Fruit fly (Drosophila melanogaster): ENCODE data around the gene CG8939.
A peak's percentile ranks its signal among the peaks of the same experiment; 100 is the strongest.

CG8939 gene

DNA sequence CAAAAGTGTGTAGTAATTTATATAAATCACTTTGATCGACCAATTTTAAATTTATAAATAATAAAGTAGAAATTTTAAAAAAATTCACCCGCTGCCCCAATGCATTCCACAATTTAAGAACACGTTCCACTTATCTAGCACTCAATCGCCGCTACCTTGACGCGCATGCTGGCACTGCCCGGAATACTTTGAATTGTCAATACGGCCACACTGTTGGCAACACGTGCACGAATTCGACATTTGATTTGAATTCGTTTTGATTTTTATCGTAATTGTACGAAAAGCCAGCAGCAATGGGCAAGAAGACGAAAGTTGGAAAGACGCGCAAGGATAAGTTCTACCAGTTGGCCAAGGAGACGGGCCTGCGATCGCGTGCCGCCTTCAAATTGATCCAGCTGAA lies at the start of gene CG8939 (continued):
- TF ChIP-seq ato (GFP tag; IDR thresholded peaks at IDR 0.05; ENCODE audit: partially characterized antibody) (0 out of 2 replicates have a peak, but pooled peaks have one; percentile 7), maf-S (GFP tag; optimal IDR thresholded peaks at IDR 0.05) (no peak), CG13775 (GFP tag; optimal IDR thresholded peaks at IDR 0.05) (no peak), Gug (GFP tag; IDR thresholded peaks at IDR 0.05) (no peak), Bdp1 (GFP tag; optimal IDR thresholded peaks at IDR 0.05) (no peak), CG10267 (tag; optimal IDR thresholded peaks at IDR 0.05) (peak; percentile 13), en (GFP tag; optimal IDR thresholded peaks at IDR 0.05) (no peak), CG10654 (GFP tag; optimal IDR thresholded peaks at IDR 0.05) (no peak), dmrt11E (tag; optimal IDR thresholded peaks at IDR 0.05) (no peak), CG9876 (GFP tag; optimal IDR thresholded peaks at IDR 0.05) (no peak), CG42726 (GFP tag; IDR thresholded peaks at IDR 0.05; ENCODE audit: partially characterized antibody) (no peak), bcd (GFP tag; optimal IDR thresholded peaks at IDR 0.05) (no peak), CG7372 (GFP tag; IDR thresholded peaks at IDR 0.05) (no peak), Ets97D (GFP tag; optimal IDR thresholded peaks at IDR 0.05) (peak; percentile 42), CG14014 (GFP tag; IDR thresholded peaks at IDR 0.05) (no peak), Scr (GFP tag; IDR thresholded peaks at IDR 0.05; ENCODE audit: partially characterized antibody) (peak; percentile 46), E2f2 (GFP tag; IDR thresholded peaks at IDR 0.05) (peak; percentile 81), Mrtf (GFP tag; IDR thresholded peaks at IDR 0.05) (no peak), ewg (GFP tag; optimal IDR thresholded peaks at IDR 0.05) (no peak), Trl (optimal IDR thresholded peaks at IDR 0.05) (no peak), Trl (GFP tag; optimal IDR thresholded peaks at IDR 0.05) (no peak), crol (GFP tag; IDR thresholded peaks at IDR 0.05) (no peak), Pdp1 (GFP tag; optimal IDR thresholded peaks at IDR 0.05) (no peak), Elba2 (GFP tag; optimal IDR thresholded peaks at IDR 0.05) (no peak), trem (tag; optimal IDR thresholded peaks at IDR 0.05) (peak; percentile 43), abd-A (tag; optimal IDR thresholded peaks at IDR 0.05) (no peak), phol (tag; optimal IDR thresholded peaks at IDR 0.05) (peak; percentile 3), CG32772 (GFP tag; IDR thresholded peaks at IDR 0.05) (no peak), pzg (GFP tag; optimal IDR thresholded peaks at IDR 0.05) (peak; percentile 71), ERR (GFP tag; optimal IDR thresholded peaks at IDR 0.05) (no peak), prd (optimal IDR thresholded peaks at IDR 0.05) (no peak), prd (GFP tag; IDR thresholded peaks at IDR 0.05) (no peak), Lim3 (GFP tag; IDR thresholded peaks at IDR 0.05) (no peak), Asciz (GFP tag; optimal IDR thresholded peaks at IDR 0.05) (no peak), C15 (GFP tag; IDR thresholded peaks at IDR 0.05) (no peak), CG4360 (GFP tag; IDR thresholded peaks at IDR 0.05) (no peak), Six4 (GFP tag; optimal IDR thresholded peaks at IDR 0.05) (no peak), sisA (GFP tag; IDR thresholded peaks at IDR 0.05) (no peak), mirr (GFP tag; optimal IDR thresholded peaks at IDR 0.05) (no peak), CG34224 (GFP tag; IDR thresholded peaks at IDR 0.05; ENCODE audit: partially characterized antibody) (no peak), CG17186 (GFP tag; optimal IDR thresholded peaks at IDR 0.05) (peak; percentile 82), CG18764 (GFP tag; optimal IDR thresholded peaks at IDR 0.05) (no peak), Awh (GFP tag; IDR thresholded peaks at IDR 0.05) (no peak), BEAF-32 (GFP tag; optimal IDR thresholded peaks at IDR 0.05) (peak; percentile 37), Med (GFP tag) (no peak), PHDP (tag; optimal IDR thresholded peaks at IDR 0.05) (no peak), HLH3B (GFP tag; IDR thresholded peaks at IDR 0.05) (no peak), CG13123 (GFP tag; optimal IDR thresholded peaks at IDR 0.05) (no peak), schlank (tag; optimal IDR thresholded peaks at IDR 0.05) (no peak), Optix (GFP tag; IDR thresholded peaks at IDR 0.05) (no peak), Camta (GFP tag; optimal IDR thresholded peaks at IDR 0.05) (no peak), CG4617 (GFP tag; optimal IDR thresholded peaks at IDR 0.05; ENCODE audit: borderline replicate concordance) (peak; percentile 15), CG34376 (GFP tag; optimal IDR thresholded peaks at IDR 0.05) (no peak)
